Worm (Caenorhabditis elegans): ENCODE measurements around the gene srv-26.

DNA sequence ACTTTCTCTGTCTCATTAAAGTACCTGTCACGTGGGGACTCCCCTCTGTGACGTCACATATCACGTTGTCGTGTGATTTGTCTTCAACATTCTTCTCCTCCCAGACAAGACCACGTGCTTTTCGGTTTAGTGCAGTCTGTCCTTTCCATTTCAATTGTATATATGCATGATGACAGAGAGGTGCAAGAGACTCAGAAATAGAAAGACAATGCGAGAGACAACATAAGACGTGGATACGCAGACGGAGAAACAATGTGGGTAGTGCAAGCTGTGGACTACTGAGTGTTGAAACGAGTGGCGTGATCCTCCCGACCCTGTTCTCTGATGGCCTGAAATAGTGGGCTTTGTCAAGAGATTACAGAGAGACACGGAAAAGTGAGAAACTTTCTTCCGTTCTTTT, 35.1 kb upstream of the srv-26 start:
- TF ChIP-seq klf-2 (GFP tag; conservative IDR thresholded peaks at IDR 0.05), result no peak
- TF ChIP-seq ref-1 (GFP tag; conservative IDR thresholded peaks at IDR 0.05), result no peak
- 0 out of 2 replicates have a peak, but pooled peaks have one; percentile 50 for TF ChIP-seq flt-1 (GFP tag; IDR thresholded peaks at IDR 0.05)
- no peak for TF ChIP-seq ztf-29 (GFP tag; IDR thresholded peaks at IDR 0.05)
- TF ChIP-seq tab-1 (GFP tag; IDR thresholded peaks at IDR 0.05), result no peak
